Worm (Caenorhabditis elegans): Measurements from ENCODE around the gene dmd-4.

DNA sequence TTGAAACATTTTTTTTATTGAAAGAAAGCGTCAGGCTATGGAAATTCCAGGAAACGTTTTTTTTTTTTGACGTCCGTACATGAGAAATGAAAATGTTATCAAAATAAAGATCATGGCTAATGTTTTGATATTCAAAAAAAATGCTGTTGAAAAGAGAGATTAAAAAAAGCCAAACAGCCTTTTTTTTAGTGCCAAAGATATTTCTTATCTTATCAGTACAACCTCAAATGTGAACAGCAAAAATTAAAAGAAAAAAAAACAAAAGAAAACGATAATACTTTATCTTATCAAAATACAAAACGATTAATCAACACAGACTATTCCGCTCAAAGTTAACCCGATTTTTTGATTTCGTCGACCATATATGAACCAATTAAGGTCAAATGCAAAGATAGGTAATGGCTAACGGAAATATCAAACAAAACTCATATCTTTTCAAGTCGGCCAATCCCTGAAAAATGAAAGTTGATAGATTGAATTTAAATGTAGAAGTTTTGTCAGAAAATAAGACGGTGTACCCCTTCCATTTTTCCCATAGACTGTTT, 45.7 kb upstream of the dmd-4 start:
- TF ChIP-seq pha-4 (tag; optimal IDR thresholded peaks at IDR 0.05), result no peak
- no peak for TF ChIP-seq ces-1 (GFP tag; optimal IDR thresholded peaks at IDR 0.05)
- TF ChIP-seq drap-1 (GFP tag; optimal IDR thresholded peaks at IDR 0.05), result no peak
- no peak for TF ChIP-seq elt-3 (tag; optimal IDR thresholded peaks at IDR 0.05)
- no peak for TF ChIP-seq unc-120 (tag; optimal IDR thresholded peaks at IDR 0.05; ENCODE audit: poor library complexity, severe bottlenecking)
- no peak for TF ChIP-seq nhr-237 (tag; optimal IDR thresholded peaks at IDR 0.05)
- no peak for TF ChIP-seq sptf-1 (tag; optimal IDR thresholded peaks at IDR 0.05)
- no peak for TF ChIP-seq bed-3 (GFP tag; optimal IDR thresholded peaks at IDR 0.05)
- no peak for TF ChIP-seq nhr-12 (tag; optimal IDR thresholded peaks at IDR 0.05)
- no peak for TF ChIP-seq lin-13 (tag; optimal IDR thresholded peaks at IDR 0.05)
- TF ChIP-seq nhr-2 (tag; optimal IDR thresholded peaks at IDR 0.05), result no peak
- TF ChIP-seq hlh-1 (tag; optimal IDR thresholded peaks at IDR 0.05), result no peak
- no peak for TF ChIP-seq sem-2 (GFP tag; optimal IDR thresholded peaks at IDR 0.05)
- TF ChIP-seq snpc-4 (tag; optimal IDR thresholded peaks at IDR 0.05), result no peak
